Worm (Caenorhabditis elegans) whole organism, L4/young adult: ENCODE measurements around the gene nep-11.

Experiments
- W03F9.2 ChIP-seq: fragments of 150-350 bp; optimal IDR thresholded peaks from 2 replicates; lab custom pipeline; 2014; ENCODE audit warnings: missing biosample characterization, missing genetic modification characterization
- dao-5 ChIP-seq: sonication (generic microtip); optimal IDR thresholded peaks from 2 replicates; lab custom pipeline; 2016; ENCODE audit warnings: missing genotype, missing genetic modification characterization, moderate library complexity, missing compliant biosample characterization
- him-1 ChIP-seq: sonication (generic microtip); optimal IDR thresholded peaks from 2 replicates; lab custom pipeline; 2016; ENCODE audit warnings: missing genotype, missing genetic modification reagents, missing genetic modification characterization, missing compliant biosample characterization

DNA sequence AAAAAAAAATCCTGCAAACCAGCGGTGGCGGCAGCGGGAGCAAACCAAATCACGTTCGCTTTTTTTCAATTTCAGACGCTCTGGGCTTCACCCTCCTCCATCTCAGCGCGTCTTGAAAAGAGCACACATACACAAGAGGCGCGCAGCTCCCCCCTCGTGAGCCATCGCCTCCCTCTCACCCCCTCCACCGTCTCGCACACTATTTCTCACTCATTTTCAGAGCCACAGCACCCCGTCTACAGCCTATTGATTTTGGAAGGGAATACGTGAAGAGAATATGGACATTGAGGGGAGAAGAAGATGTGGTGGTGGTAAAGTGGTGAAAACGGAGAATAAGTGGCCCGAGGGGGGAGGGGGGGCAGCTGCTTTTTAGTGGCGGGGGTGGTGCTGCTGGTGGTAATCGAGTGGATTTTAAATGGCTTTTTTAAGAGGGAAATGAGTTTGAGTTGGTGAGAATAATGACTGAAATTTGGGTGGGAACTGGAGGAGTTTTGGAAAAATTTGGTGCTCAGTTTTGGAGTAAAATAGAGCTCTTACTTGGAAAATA is 2.9 kb upstream of the nep-11 start:
- TF ChIP-seq W03F9.2 (tag; lab: Kevin White, UChicago) = no peak
- TF ChIP-seq dao-5 (tag; lab: Kevin White, UChicago) = no peak
- peak; percentile 84 for TF ChIP-seq him-1
